Fruit fly (Drosophila melanogaster): Measurements from ENCODE around the gene CG14204.

Gene CG14204

dm6 chrX:19601644-19602043 lies 18.2 kb downstream of the CG14204 start, which contains the start of gene CG14220 (continued):
- TF ChIP-seq Ets97D (GFP tag; optimal IDR thresholded peaks at IDR 0.05): peak; percentile 90
- no peak for TF ChIP-seq CG10431 (GFP tag; optimal IDR thresholded peaks at IDR 0.05)
- TF ChIP-seq phol (tag; optimal IDR thresholded peaks at IDR 0.05): peak; percentile 31
- TF ChIP-seq slbo (GFP tag; IDR thresholded peaks at IDR 0.05): peak; percentile 36; the same call in 1 of the 2 replicates
- peak; percentile 92 for TF ChIP-seq Dp (GFP tag; optimal IDR thresholded peaks at IDR 0.05)
- TF ChIP-seq Hr51 (GFP tag; optimal IDR thresholded peaks at IDR 0.05): no peak
- TF ChIP-seq CG7987 (GFP tag; optimal IDR thresholded peaks at IDR 0.05): peak; percentile 26
- TF ChIP-seq hb (GFP tag; IDR thresholded peaks at IDR 0.05; ENCODE audit: partially characterized antibody): peak; percentile 91
- TF ChIP-seq CG34224 (GFP tag; IDR thresholded peaks at IDR 0.05; ENCODE audit: partially characterized antibody): peak; percentile 97
- TF ChIP-seq CG31441 (GFP tag; IDR thresholded peaks at IDR 0.05): 0 out of 2 replicates have a peak, but pooled peaks have one; percentile 30
- peak; percentile 39 for TF ChIP-seq CG9797 (GFP tag; optimal IDR thresholded peaks at IDR 0.05)
- TF ChIP-seq stwl (tag; optimal IDR thresholded peaks at IDR 0.05): peak; percentile 83
- peak; percentile 15 for TF ChIP-seq nom (GFP tag; optimal IDR thresholded peaks at IDR 0.05)
- TF ChIP-seq CG6813 (GFP tag; optimal IDR thresholded peaks at IDR 0.05): no peak
- TF ChIP-seq Mad (GFP tag; optimal IDR thresholded peaks at IDR 0.05): peak; percentile 25
- peak; percentile 78 for TF ChIP-seq MESR4 (GFP tag; optimal IDR thresholded peaks at IDR 0.05)
- peak; percentile 32 for TF ChIP-seq CG10543 (GFP tag; optimal IDR thresholded peaks at IDR 0.05)
- peak; percentile 0 for TF ChIP-seq gfzf (GFP tag; optimal IDR thresholded peaks at IDR 0.05)
- peak; percentile 16 for TF ChIP-seq Nf-YC (tag; optimal IDR thresholded peaks at IDR 0.05)
- peak; percentile 7 for TF ChIP-seq CG13624 (GFP tag; optimal IDR thresholded peaks at IDR 0.05)
- TF ChIP-seq cg (GFP tag; optimal IDR thresholded peaks at IDR 0.05): peak; percentile 60
- peak; percentile 92 for TF ChIP-seq E2f2 (GFP tag; IDR thresholded peaks at IDR 0.05)
- peak; percentile 64 for TF ChIP-seq CG33213 (GFP tag; optimal IDR thresholded peaks at IDR 0.05)
- TF ChIP-seq Elba2 (GFP tag; optimal IDR thresholded peaks at IDR 0.05): no peak
- peak; percentile 63 for TF ChIP-seq YL-1 (GFP tag; optimal IDR thresholded peaks at IDR 0.05)
- peak; percentile 70 for TF ChIP-seq sens (GFP tag)
- TF ChIP-seq CG17802 (tag; optimal IDR thresholded peaks at IDR 0.05): no peak
- 0 out of 2 replicates have a peak, but pooled peaks have one; percentile 13 for TF ChIP-seq Xrp1 (GFP tag; IDR thresholded peaks at IDR 0.05)
- peak; percentile 78 for TF ChIP-seq grau (tag; optimal IDR thresholded peaks at IDR 0.05)
- TF ChIP-seq Meics (GFP tag; optimal IDR thresholded peaks at IDR 0.05): peak; percentile 12
- no peak for TF ChIP-seq ttk (GFP tag; IDR thresholded peaks at IDR 0.05)
- peak; percentile 85 for TF ChIP-seq sna (GFP tag; IDR thresholded peaks at IDR 0.05; ENCODE audit: partially characterized antibody)
- TF ChIP-seq CG17385 (GFP tag; optimal IDR thresholded peaks at IDR 0.05): peak; percentile 5
- peak; percentile 87 for TF ChIP-seq trem (tag; optimal IDR thresholded peaks at IDR 0.05)
- TF ChIP-seq Hmr (GFP tag; optimal IDR thresholded peaks at IDR 0.05): peak; percentile 53
- TF ChIP-seq bbx (GFP tag; IDR thresholded peaks at IDR 0.05; ENCODE audit: partially characterized antibody): peak; percentile 97
- TF ChIP-seq BEAF-32 (GFP tag; optimal IDR thresholded peaks at IDR 0.05): peak; percentile 90
- peak; percentile 12 for TF ChIP-seq PHDP (tag; optimal IDR thresholded peaks at IDR 0.05)
- TF ChIP-seq CG17186 (GFP tag; optimal IDR thresholded peaks at IDR 0.05): peak; percentile 43
- TF ChIP-seq CG18262 (tag; optimal IDR thresholded peaks at IDR 0.05): peak; percentile 7
- no peak for TF ChIP-seq h (optimal IDR thresholded peaks at IDR 0.05)
- peak; percentile 87 for TF ChIP-seq vnd (GFP tag; IDR thresholded peaks at IDR 0.05; ENCODE audit: partially characterized antibody)
- no peak for TF ChIP-seq Ets65A (GFP tag)
- no peak for TF ChIP-seq CG8290 (GFP tag; optimal IDR thresholded peaks at IDR 0.05)
- peak in 1 of 2 experiments; percentile 72 for TF ChIP-seq CG8290 (tag; optimal IDR thresholded peaks at IDR 0.05)
- no peak for TF ChIP-seq Mrtf (GFP tag; IDR thresholded peaks at IDR 0.05)
- TF ChIP-seq Med (GFP tag): peak; percentile 87
- TF ChIP-seq Myb (GFP tag; optimal IDR thresholded peaks at IDR 0.05): peak; percentile 6
- peak; percentile 28 for TF ChIP-seq sug (tag; optimal IDR thresholded peaks at IDR 0.05)
- peak; percentile 9 for TF ChIP-seq CG13296 (GFP tag; optimal IDR thresholded peaks at IDR 0.05)
